Fruit fly (Drosophila melanogaster) whole organism, embryonic: ENCODE data around the gene Mob3.
A peak's percentile ranks its signal among the peaks of the same experiment; 100 is the strongest.

ENCODE experiments used
- Aef1 ChIP-seq: fragments of 200-800 bp; sonication (Bioruptor generic); IDR thresholded peaks from 3 replicates; pipeline ENCODE4 v1.3.6; 2022; ENCODE audit warnings: missing biosample characterization, missing genetic modification characterization
- Atf6 ChIP-seq: fragments of 200-800 bp; sonication (Bioruptor generic); IDR thresholded peaks from 2 replicates; pipeline ENCODE4 v1.3.6; 2022; ENCODE audit warnings: missing biosample characterization, missing genetic modification characterization
- CG10959 ChIP-seq: fragments of 200-800 bp; sonication (Bioruptor generic); IDR thresholded peaks from 2 replicates; pipeline ENCODE4 v1.3.6; 2022; ENCODE audit warnings: missing biosample characterization, missing genetic modification characterization
- CG13775 ChIP-seq: fragments of 200-800 bp; sonication (Bioruptor generic); optimal IDR thresholded peaks from 3 replicates; lab custom pipeline; 2017; ENCODE audit warnings: missing biosample characterization, mild to moderate bottlenecking, missing genetic modification characterization
- CG13894 ChIP-seq: fragments of 200-800 bp; sonication (Bioruptor generic); optimal IDR thresholded peaks from 3 replicates; lab custom pipeline; 2018; ENCODE audit warnings: missing biosample characterization, mild to moderate bottlenecking, missing genetic modification characterization, moderate library complexity
- CG16863 ChIP-seq: fragments of 200-800 bp; sonication (Bioruptor generic); optimal IDR thresholded peaks from 3 replicates; lab custom pipeline; 2016; ENCODE audit warnings: missing biosample characterization, missing genetic modification characterization
- CG17361 ChIP-seq: fragments of 200-800 bp; sonication (Bioruptor generic); IDR thresholded peaks from 3 replicates; pipeline ENCODE4 v1.3.6; 2022; ENCODE audit warnings: missing biosample characterization, missing genetic modification characterization
- CG17912 ChIP-seq: fragments of 200-800 bp; sonication (Bioruptor generic); optimal IDR thresholded peaks from 2 replicates; lab custom pipeline; 2018; ENCODE audit warnings: missing biosample characterization, mild to moderate bottlenecking, missing genetic modification characterization
- CG30403 ChIP-seq: fragments of 200-800 bp; sonication (Bioruptor generic); optimal IDR thresholded peaks from 3 replicates; lab custom pipeline; 2016; ENCODE audit warnings: missing biosample characterization, missing genetic modification characterization
- CG3407 ChIP-seq: fragments of 200-800 bp; sonication (Bioruptor generic); optimal IDR thresholded peaks from 2 replicates; lab custom pipeline; 2018; ENCODE audit warnings: missing biosample characterization, mild to moderate bottlenecking, missing genetic modification characterization
- CG3995 ChIP-seq: fragments of 200-800 bp; sonication (Bioruptor generic); optimal IDR thresholded peaks from 3 replicates; lab custom pipeline; 2016; ENCODE audit warnings: missing biosample characterization, missing genetic modification characterization
- CG4617 ChIP-seq: fragments of 200-800 bp; sonication (Bioruptor generic); optimal IDR thresholded peaks from 3 replicates; lab custom pipeline; 2016; ENCODE audit warnings: missing biosample characterization, missing genetic modification characterization, borderline replicate concordance
- CG5953 ChIP-seq: fragments of 200-800 bp; sonication (Bioruptor generic); IDR thresholded peaks from 2 replicates; pipeline ENCODE4 v1.3.6; 2022; ENCODE audit warnings: missing biosample characterization, missing genetic modification characterization
- CG6272 ChIP-seq: fragments of 200-800 bp; sonication (Bioruptor generic); IDR thresholded peaks from 2 replicates; pipeline ENCODE4 v1.3.6; 2022; ENCODE audit warnings: missing biosample characterization, missing genetic modification characterization
- CG6654 ChIP-seq: fragments of 200-800 bp; sonication (Bioruptor generic); optimal IDR thresholded peaks from 2 replicates; lab custom pipeline; 2017; ENCODE audit warnings: missing biosample characterization, mild to moderate bottlenecking, missing genetic modification characterization
- CG8290 ChIP-seq, 3 experiments: fragments of 200-800 bp; sonication (Bioruptor generic); optimal IDR thresholded peaks; 2 replicates each; lab custom pipeline; 2016 to 2019; ENCODE audit warnings: missing biosample characterization in 3 of 3, missing genetic modification characterization in 3 of 3, mild to moderate bottlenecking in 2 of 3, moderate library complexity in 1 of 3
- CG8359 ChIP-seq: fragments of 200-800 bp; sonication (Bioruptor generic); optimal IDR thresholded peaks from 2 replicates; lab custom pipeline; 2017; ENCODE audit warnings: missing biosample characterization, mild to moderate bottlenecking, missing genetic modification characterization, borderline replicate concordance
- Chrac-16 ChIP-seq: fragments of 200-800 bp; sonication (Bioruptor generic); optimal IDR thresholded peaks from 3 replicates; lab custom pipeline; 2016; ENCODE audit warnings: missing biosample characterization, missing genetic modification characterization
- Doc2 ChIP-seq: fragments of 200-800 bp; sonication (Bioruptor generic); IDR thresholded peaks from 2 replicates; pipeline ENCODE4 v1.3.6; 2022; ENCODE audit warnings: missing biosample characterization, missing genetic modification characterization
- H2.0 ChIP-seq: fragments of 200-800 bp; sonication (Bioruptor generic); IDR thresholded peaks from 2 replicates; pipeline ENCODE4 v1.3.6; 2022; ENCODE audit warnings: missing biosample characterization, missing genetic modification characterization
- Hand ChIP-seq: fragments of 200-800 bp; sonication (Bioruptor generic); optimal IDR thresholded peaks from 2 replicates; lab custom pipeline; 2017; ENCODE audit warnings: mild to moderate bottlenecking, missing biosample characterization, missing genetic modification reagents, missing genetic modification characterization
- Hr78 ChIP-seq, 2 experiments: fragments of 200-800 bp in 1 of 2; fragments of >200 bp in 1 of 2; sonication (Bioruptor generic) in 1 of 2; optimal IDR thresholded peaks; 2 replicates each; lab custom pipeline; 2017 to 2019; ENCODE audit warnings: missing biosample characterization in 2 of 2, missing genetic modification characterization in 2 of 2, mild to moderate bottlenecking in 1 of 2, moderate library complexity in 1 of 2
- NC2β ChIP-seq: fragments of 200-800 bp; sonication (Bioruptor generic); optimal IDR thresholded peaks from 2 replicates; lab custom pipeline; 2016; ENCODE audit warnings: missing biosample characterization, missing genetic modification characterization
- Opbp ChIP-seq: fragments of 200-800 bp; sonication (Bioruptor generic); IDR thresholded peaks from 3 replicates; pipeline ENCODE4 v1.3.6; 2022; ENCODE audit warnings: missing biosample characterization, missing genetic modification characterization; ENCODE audit not compliant: partially characterized antibody
- Poxn ChIP-seq: fragments of 200-800 bp; sonication (Bioruptor generic); IDR thresholded peaks from 2 replicates; pipeline ENCODE4 v1.3.6; 2022; ENCODE audit warnings: missing biosample characterization, missing genetic modification characterization
- Six4 ChIP-seq: fragments of 200-800 bp; sonication (Bioruptor generic); optimal IDR thresholded peaks from 2 replicates; lab custom pipeline; 2016; ENCODE audit warnings: missing biosample characterization, missing genetic modification characterization
- Ssrp ChIP-seq: fragments of 200-800 bp; sonication (Bioruptor generic); optimal IDR thresholded peaks from 2 replicates; lab custom pipeline; 2018; ENCODE audit warnings: missing biosample characterization, mild to moderate bottlenecking, missing genetic modification characterization, moderate library complexity
- Stat92E ChIP-seq, 3 experiments: fragments of >200 bp in 2 of 3; fragments of 200-800 bp in 1 of 3; sonication (Bioruptor generic) in 1 of 3; optimal IDR thresholded peaks; 2 replicates each; lab custom pipeline; 2017 to 2019; ENCODE audit warnings: missing biosample characterization in 3 of 3, missing genetic modification characterization in 3 of 3, mild to moderate bottlenecking in 1 of 3, moderate library complexity in 1 of 3
- Trl ChIP-seq, 3 experiments: fragments of >200 bp in 2 of 3; fragments of 200-800 bp in 1 of 3; sonication (Bioruptor generic) in 1 of 3; optimal IDR thresholded peaks; 2 replicates in 1 of 3; 3 replicates in 2 of 3; lab custom pipeline; 2016 to 2017; ENCODE audit warnings: missing biosample characterization in 1 of 3, missing genetic modification characterization in 1 of 3
- Usf ChIP-seq: fragments of 200-800 bp; sonication (Bioruptor generic); optimal IDR thresholded peaks from 2 replicates; lab custom pipeline; 2017; ENCODE audit warnings: missing genotype, missing biosample characterization, missing genetic modification characterization
- ash1 ChIP-seq: fragments of 200-800 bp; sonication (Bioruptor generic); optimal IDR thresholded peaks from 2 replicates; lab custom pipeline; 2018; ENCODE audit warnings: missing biosample characterization, mild to moderate bottlenecking, missing genetic modification characterization
- bsh ChIP-seq, 2 experiments: fragments of 200-800 bp; sonication (Bioruptor generic); optimal IDR thresholded peaks; 2 replicates each; lab custom pipeline; 2017 to 2018; ENCODE audit warnings: mild to moderate bottlenecking in 2 of 2, missing biosample characterization in 2 of 2, missing genetic modification characterization in 2 of 2, moderate library complexity in 1 of 2
- cg ChIP-seq: fragments of 200-800 bp; sonication (Bioruptor generic); optimal IDR thresholded peaks from 3 replicates; lab custom pipeline; 2019; ENCODE audit warnings: missing biosample characterization, mild to moderate bottlenecking, missing genetic modification characterization, moderate library complexity
- crc ChIP-seq: fragments of 200-800 bp; sonication (Bioruptor generic); optimal IDR thresholded peaks from 2 replicates; lab custom pipeline; 2016; ENCODE audit warnings: missing biosample characterization, missing genetic modification characterization
- dimm ChIP-seq: fragments of 200-800 bp; sonication (Bioruptor generic); IDR thresholded peaks from 2 replicates; pipeline ENCODE4 v1.3.6; 2022; ENCODE audit warnings: missing biosample characterization, missing genetic modification characterization
- dmrt11E ChIP-seq: fragments of 200-800 bp; sonication (Bioruptor generic); optimal IDR thresholded peaks from 3 replicates; lab custom pipeline; 2018; ENCODE audit warnings: missing biosample characterization, mild to moderate bottlenecking, missing genetic modification characterization, moderate library complexity
- exex ChIP-seq: fragments of 200-800 bp; sonication (Bioruptor generic); optimal IDR thresholded peaks from 4 replicates; lab custom pipeline; 2018; ENCODE audit warnings: missing biosample characterization, mild to moderate bottlenecking, missing genetic modification characterization, moderate library complexity
- fd3F ChIP-seq: fragments of 200-800 bp; sonication (Bioruptor generic); optimal IDR thresholded peaks from 2 replicates; lab custom pipeline; 2018; ENCODE audit warnings: missing biosample characterization, mild to moderate bottlenecking, missing genetic modification characterization, moderate library complexity
- fru ChIP-seq: fragments of >200 bp; optimal IDR thresholded peaks from 2 replicates; lab custom pipeline; 2017
- insv ChIP-seq, 2 experiments: fragments of 200-800 bp; sonication (Bioruptor generic); optimal IDR thresholded peaks; 3 replicates each; lab custom pipeline; 2016 to 2018; ENCODE audit warnings: missing biosample characterization in 2 of 2, missing genetic modification characterization in 2 of 2
- nerfin-1 ChIP-seq: fragments of 200-800 bp; sonication (Bioruptor generic); optimal IDR thresholded peaks from 3 replicates; lab custom pipeline; 2019; ENCODE audit warnings: missing biosample characterization, mild to moderate bottlenecking, missing genetic modification characterization, moderate library complexity
- odd ChIP-seq: fragments of 200-800 bp; sonication (Bioruptor generic); optimal IDR thresholded peaks from 2 replicates; lab custom pipeline; 2017; ENCODE audit warnings: missing biosample characterization, mild to moderate bottlenecking, missing genetic modification characterization
- onecut ChIP-seq: fragments of 200-800 bp; sonication (Bioruptor generic); IDR thresholded peaks from 2 replicates; pipeline ENCODE4 v1.3.6; 2022; ENCODE audit warnings: missing biosample characterization, missing genetic modification characterization
- org-1 ChIP-seq: fragments of 200-800 bp; sonication (Bioruptor generic); optimal IDR thresholded peaks from 2 replicates; lab custom pipeline; 2017; ENCODE audit warnings: missing biosample characterization, missing genetic modification characterization
- pros ChIP-seq: fragments of 200-800 bp; sonication (Bioruptor generic); optimal IDR thresholded peaks from 3 replicates; lab custom pipeline; 2019; ENCODE audit warnings: missing biosample characterization, mild to moderate bottlenecking, missing genetic modification characterization, moderate library complexity
- sens ChIP-seq: fragments of 200-800 bp; sonication (Bioruptor generic); peaks from one replicate; lab custom pipeline; 2016; ENCODE audit warnings: missing biosample characterization, missing genetic modification characterization
- sna ChIP-seq: fragments of 200-800 bp; sonication (Bioruptor generic); IDR thresholded peaks from 2 replicates; pipeline ENCODE4 v1.3.6; 2022; ENCODE audit warnings: missing biosample characterization, missing genetic modification characterization; ENCODE audit not compliant: partially characterized antibody
- stc ChIP-seq: fragments of 200-800 bp; sonication (Bioruptor generic); IDR thresholded peaks from 2 replicates; pipeline ENCODE4 v1.3.6; 2022; ENCODE audit warnings: missing biosample characterization, missing genetic modification characterization
- tap ChIP-seq: fragments of 200-800 bp; optimal IDR thresholded peaks from 3 replicates; lab custom pipeline; 2019; ENCODE audit warnings: missing biosample characterization, mild to moderate bottlenecking, missing genetic modification characterization, moderate library complexity
- wek ChIP-seq: fragments of 200-800 bp; sonication (Bioruptor generic); optimal IDR thresholded peaks from 3 replicates; lab custom pipeline; 2018; ENCODE audit warnings: missing biosample characterization, mild to moderate bottlenecking, missing genetic modification characterization, moderate library complexity
- wor ChIP-seq: fragments of 200-800 bp; sonication (Bioruptor generic); IDR thresholded peaks from 2 replicates; pipeline ENCODE4 v1.3.6; 2022; ENCODE audit warnings: missing biosample characterization, missing genetic modification characterization

Mob3 gene

dm6 chr2L:10298306-10298705 is 33.2 kb downstream of the Mob3 start (continued):
- TF ChIP-seq Usf (GFP tag; lab: Kevin White, UChicago): no peak
- TF ChIP-seq sna (GFP tag; lab: Robert Waterston, UW): no peak
- TF ChIP-seq nerfin-1: peak; percentile 31
- TF ChIP-seq CG6272 (GFP tag; lab: Robert Waterston, UW): no peak
- TF ChIP-seq Six4: no peak
- peak; percentile 98 for TF ChIP-seq CG8290 (GFP tag; optimal IDR thresholded peaks at IDR 0.05; lab: Kevin White, UChicago)
- peak; percentile 87 to 91 for TF ChIP-seq CG8290 (tag; optimal IDR thresholded peaks at IDR 0.05; lab: Kevin White, UChicago)
- no peak for TF ChIP-seq Doc2 (GFP tag; lab: Robert Waterston, UW)
- TF ChIP-seq tap: no peak
- TF ChIP-seq bsh (GFP tag; optimal IDR thresholded peaks at IDR 0.05; lab: Kevin White, UChicago): no peak
- TF ChIP-seq Poxn (GFP tag; lab: Robert Waterston, UW): no peak
- no peak for TF ChIP-seq fru (lab: Kevin White, UChicago)
- TF ChIP-seq CG3995: no peak
- no peak for TF ChIP-seq onecut (GFP tag; lab: Robert Waterston, UW)
- no peak for TF ChIP-seq CG8359 (GFP tag; lab: Kevin White, UChicago)
- no peak for TF ChIP-seq Ssrp (tag; lab: Kevin White, UChicago)
- TF ChIP-seq CG5953 (GFP tag; lab: Robert Waterston, UW): no peak
- TF ChIP-seq CG10959: no peak
- TF ChIP-seq exex: no peak
- no peak for TF ChIP-seq CG30403 (GFP tag; lab: Kevin White, UChicago)
- peak; percentile 61 for TF ChIP-seq CG17912 (GFP tag; lab: Kevin White, UChicago)
- no peak for TF ChIP-seq odd (GFP tag; lab: Kevin White, UChicago)
- TF ChIP-seq wek: no peak
- TF ChIP-seq sens (GFP tag; lab: Kevin White, UChicago): no peak
- no peak for TF ChIP-seq org-1 (GFP tag; lab: Kevin White, UChicago)
- no peak for TF ChIP-seq cg (GFP tag; lab: Kevin White, UChicago)
- TF ChIP-seq Hand (GFP tag; lab: Kevin White, UChicago): no peak
- no peak for TF ChIP-seq CG16863 (GFP tag; lab: Kevin White, UChicago)
- no peak for TF ChIP-seq Hr78 (GFP tag; optimal IDR thresholded peaks at IDR 0.05; lab: Kevin White, UChicago)
- TF ChIP-seq Stat92E (GFP tag; optimal IDR thresholded peaks at IDR 0.05; lab: Kevin White, UChicago): no peak
- no peak for TF ChIP-seq dmrt11E (tag; lab: Kevin White, UChicago)
- TF ChIP-seq crc: no peak
- TF ChIP-seq CG3407: no peak
- no peak for TF ChIP-seq CG6654
- TF ChIP-seq NC2β (GFP tag; lab: Kevin White, UChicago): peak; percentile 23
- TF ChIP-seq ash1: no peak
- TF ChIP-seq fd3F (GFP tag; lab: Kevin White, UChicago): no peak
- no peak for TF ChIP-seq CG17361
- TF ChIP-seq insv (GFP tag; optimal IDR thresholded peaks at IDR 0.05; lab: Kevin White, UChicago): no peak
- TF ChIP-seq pros: no peak
- TF ChIP-seq Chrac-16 (GFP tag; lab: Kevin White, UChicago): no peak
- no peak for TF ChIP-seq Aef1 (GFP tag; lab: Robert Waterston, UW)
- no peak for TF ChIP-seq CG13775 (GFP tag; lab: Kevin White, UChicago)
- no peak for TF ChIP-seq Atf6 (GFP tag; lab: Robert Waterston, UW)
- TF ChIP-seq Trl (optimal IDR thresholded peaks at IDR 0.05; lab: Kevin White, UChicago): no peak
- no peak for TF ChIP-seq Trl (GFP tag; optimal IDR thresholded peaks at IDR 0.05; lab: Kevin White, UChicago)
- no peak for TF ChIP-seq CG13894 (tag; lab: Kevin White, UChicago)
- peak; percentile 90; the same call in 2 of the 3 replicates for TF ChIP-seq Opbp (GFP tag; lab: Robert Waterston, UW)
- no peak for TF ChIP-seq dimm (GFP tag; lab: Robert Waterston, UW)
- no peak for TF ChIP-seq wor
- TF ChIP-seq stc (GFP tag; lab: Robert Waterston, UW): no peak
- no peak for TF ChIP-seq H2.0 (GFP tag; lab: Robert Waterston, UW)
- TF ChIP-seq CG4617: peak; percentile 62
